Fruit fly (Drosophila melanogaster) whole organism, embryonic: ENCODE measurements around the gene CG10286.

Experiments
- Adf1 ChIP-seq: fragments of 200-800 bp; sonication (Bioruptor generic); IDR thresholded peaks from 2 replicates; pipeline ENCODE4 v1.3.6; 2022; ENCODE audit warnings: missing biosample characterization, missing genetic modification characterization
- CG11456 ChIP-seq: fragments of 200-800 bp; sonication (Bioruptor generic); IDR thresholded peaks from 3 replicates; pipeline ENCODE4 v1.3.6; 2022; ENCODE audit warnings: missing biosample characterization, missing genetic modification characterization
- CG11504 ChIP-seq: fragments of 200-800 bp; sonication (Bioruptor generic); optimal IDR thresholded peaks from 3 replicates; lab custom pipeline; 2019; ENCODE audit warnings: missing biosample characterization, mild to moderate bottlenecking, missing genetic modification characterization, moderate library complexity
- CG13775 ChIP-seq: fragments of 200-800 bp; sonication (Bioruptor generic); optimal IDR thresholded peaks from 3 replicates; lab custom pipeline; 2017; ENCODE audit warnings: missing biosample characterization, mild to moderate bottlenecking, missing genetic modification characterization
- CG15073 ChIP-seq: fragments of 200-800 bp; sonication (Bioruptor generic); optimal IDR thresholded peaks from 2 replicates; lab custom pipeline; 2016; ENCODE audit warnings: missing biosample characterization, missing genetic modification characterization
- CG1602 ChIP-seq: fragments of 200-800 bp; sonication (Bioruptor generic); optimal IDR thresholded peaks from 3 replicates; lab custom pipeline; 2016; ENCODE audit warnings: missing biosample characterization, missing genetic modification characterization
- CG16863 ChIP-seq: fragments of 200-800 bp; sonication (Bioruptor generic); optimal IDR thresholded peaks from 3 replicates; lab custom pipeline; 2016; ENCODE audit warnings: missing biosample characterization, missing genetic modification characterization
- CG1792 ChIP-seq: fragments of 200-800 bp; sonication (Bioruptor generic); optimal IDR thresholded peaks from 2 replicates; lab custom pipeline; 2016; ENCODE audit warnings: missing biosample characterization, missing genetic modification characterization
- CG18599 ChIP-seq: fragments of 200-800 bp; sonication (Bioruptor generic); optimal IDR thresholded peaks from 3 replicates; lab custom pipeline; 2017; ENCODE audit warnings: missing biosample characterization, missing genetic modification characterization, mild to moderate bottlenecking, moderate library complexity, missing genetic modification reagents
- CG32767 ChIP-seq: fragments of 200-800 bp; sonication (Bioruptor generic); IDR thresholded peaks from 2 replicates; pipeline ENCODE4 v1.3.6; 2022; ENCODE audit warnings: missing biosample characterization, missing genetic modification characterization
- CG33557 ChIP-seq: fragments of 200-800 bp; sonication (Bioruptor generic); optimal IDR thresholded peaks from 2 replicates; lab custom pipeline; 2019; ENCODE audit warnings: missing biosample characterization, mild to moderate bottlenecking, missing genetic modification characterization, moderate library complexity
- CG43689 ChIP-seq: fragments of 200-800 bp; sonication (Bioruptor generic); IDR thresholded peaks from 2 replicates; pipeline ENCODE4 v1.3.6; 2022; ENCODE audit warnings: missing biosample characterization, missing genetic modification characterization
- CG5953 ChIP-seq: fragments of 200-800 bp; sonication (Bioruptor generic); IDR thresholded peaks from 2 replicates; pipeline ENCODE4 v1.3.6; 2022; ENCODE audit warnings: missing biosample characterization, missing genetic modification characterization
- CG7839 ChIP-seq: fragments of 200-800 bp; sonication (Bioruptor generic); optimal IDR thresholded peaks from 3 replicates; lab custom pipeline; 2018; ENCODE audit warnings: missing biosample characterization, mild to moderate bottlenecking, missing genetic modification characterization, moderate library complexity
- CG8290 ChIP-seq, 3 experiments: fragments of 200-800 bp; sonication (Bioruptor generic); optimal IDR thresholded peaks; 2 replicates each; lab custom pipeline; 2016 to 2019; ENCODE audit warnings: missing biosample characterization in 3 of 3, missing genetic modification characterization in 3 of 3, mild to moderate bottlenecking in 2 of 3, moderate library complexity in 1 of 3
- CG9932 ChIP-seq: fragments of 200-800 bp; sonication (Bioruptor generic); IDR thresholded peaks from 2 replicates; pipeline ENCODE4 v1.3.6; 2022; ENCODE audit warnings: missing biosample characterization, missing genetic modification characterization
- CTCF ChIP-seq: fragments of 200-800 bp; sonication (Bioruptor generic); optimal IDR thresholded peaks from 2 replicates; lab custom pipeline; 2017; ENCODE audit warnings: missing biosample characterization, mild to moderate bottlenecking, missing genetic modification characterization, moderate library complexity
- Camta ChIP-seq: fragments of 200-800 bp; sonication (Bioruptor generic); optimal IDR thresholded peaks from 2 replicates; lab custom pipeline; 2016; ENCODE audit warnings: missing biosample characterization, missing genetic modification characterization
- Gug ChIP-seq: fragments of 200-800 bp; sonication (Bioruptor generic); IDR thresholded peaks from 4 replicates; pipeline ENCODE4 v1.3.6; 2022; ENCODE audit warnings: missing biosample characterization, missing genetic modification characterization
- H2.0 ChIP-seq: fragments of 200-800 bp; sonication (Bioruptor generic); IDR thresholded peaks from 2 replicates; pipeline ENCODE4 v1.3.6; 2022; ENCODE audit warnings: missing biosample characterization, missing genetic modification characterization
- HHEX ChIP-seq: fragments of 200-800 bp; sonication (Bioruptor generic); optimal IDR thresholded peaks from 3 replicates; lab custom pipeline; 2017; ENCODE audit warnings: missing biosample characterization, mild to moderate bottlenecking, missing genetic modification characterization, missing genetic modification reagents
- HmgD ChIP-seq: fragments of 200-800 bp; sonication (Bioruptor generic); optimal IDR thresholded peaks from 3 replicates; lab custom pipeline; 2016; ENCODE audit warnings: missing biosample characterization, missing genetic modification characterization
- Med ChIP-seq: fragments of 200-800 bp; sonication (Bioruptor generic); peaks from one replicate; lab custom pipeline; 2016; ENCODE audit warnings: missing biosample characterization, missing genetic modification characterization, mild to moderate bottlenecking, inconsistent platforms, moderate library complexity
- Optix ChIP-seq: fragments of 200-800 bp; sonication (Bioruptor generic); IDR thresholded peaks from 3 replicates; pipeline ENCODE4 v1.3.6; 2022; ENCODE audit warnings: missing biosample characterization, missing genetic modification characterization
- Scr ChIP-seq: fragments of 200-800 bp; sonication (Bioruptor generic); IDR thresholded peaks from 2 replicates; pipeline ENCODE4 v1.3.6; 2022; ENCODE audit warnings: missing biosample characterization, missing genetic modification characterization; ENCODE audit not compliant: partially characterized antibody
- abd-A ChIP-seq: fragments of 200-800 bp; sonication (Bioruptor generic); optimal IDR thresholded peaks from 3 replicates; lab custom pipeline; 2019; ENCODE audit warnings: missing biosample characterization, mild to moderate bottlenecking, missing genetic modification characterization, moderate library complexity
- cas ChIP-seq: fragments of 200-800 bp; sonication (Bioruptor generic); IDR thresholded peaks from 2 replicates; pipeline ENCODE4 v1.3.6; 2022; ENCODE audit warnings: missing biosample characterization, missing genetic modification characterization
- cg ChIP-seq: fragments of 200-800 bp; sonication (Bioruptor generic); optimal IDR thresholded peaks from 3 replicates; lab custom pipeline; 2019; ENCODE audit warnings: missing biosample characterization, mild to moderate bottlenecking, missing genetic modification characterization, moderate library complexity
- chinmo ChIP-seq: fragments of 200-800 bp; sonication (Bioruptor generic); IDR thresholded peaks from 4 replicates; pipeline ENCODE4 v1.3.6; 2022; ENCODE audit warnings: missing biosample characterization, missing genetic modification characterization; ENCODE audit not compliant: partially characterized antibody
- crol ChIP-seq: fragments of 200-800 bp; sonication (Bioruptor generic); IDR thresholded peaks from 2 replicates; pipeline ENCODE4 v1.3.6; 2022; ENCODE audit warnings: missing biosample characterization, missing genetic modification characterization
- cwo ChIP-seq: fragments of 200-800 bp; sonication (Bioruptor generic); optimal IDR thresholded peaks from 3 replicates; lab custom pipeline; 2017; ENCODE audit warnings: missing biosample characterization, missing genetic modification characterization, mild to moderate bottlenecking, moderate library complexity, missing genetic modification reagents
- dysf ChIP-seq: fragments of 200-800 bp; sonication (Bioruptor generic); IDR thresholded peaks from 3 replicates; pipeline ENCODE4 v1.3.6; 2022; ENCODE audit warnings: missing biosample characterization, missing genetic modification characterization
- eve ChIP-seq, 2 experiments: fragments of >200 bp; optimal IDR thresholded peaks; 2 replicates each; lab custom pipeline; 2017; ENCODE audit warnings: missing biosample characterization in 2 of 2, missing genetic modification characterization in 2 of 2
- ewg ChIP-seq: fragments of 200-800 bp; sonication (Bioruptor generic); optimal IDR thresholded peaks from 3 replicates; lab custom pipeline; 2017; ENCODE audit warnings: mild to moderate bottlenecking, missing biosample characterization, missing genetic modification reagents, missing genetic modification characterization
- eyg ChIP-seq: fragments of 200-800 bp; sonication (Bioruptor generic); optimal IDR thresholded peaks from 3 replicates; lab custom pipeline; 2016; ENCODE audit warnings: missing biosample characterization, missing genetic modification characterization
- fd102C ChIP-seq: fragments of 200-800 bp; sonication (Bioruptor generic); optimal IDR thresholded peaks from 2 replicates; lab custom pipeline; 2018; ENCODE audit warnings: missing biosample characterization, mild to moderate bottlenecking, missing genetic modification characterization, moderate library complexity
- ftz-f1 ChIP-seq: fragments of 200-800 bp; sonication (Bioruptor generic); optimal IDR thresholded peaks from 2 replicates; lab custom pipeline; 2016; ENCODE audit warnings: missing biosample characterization, missing genetic modification characterization
- gfzf ChIP-seq: fragments of 200-800 bp; sonication (Bioruptor generic); optimal IDR thresholded peaks from 2 replicates; lab custom pipeline; 2016; ENCODE audit warnings: missing biosample characterization, mild to moderate bottlenecking, missing genetic modification characterization, moderate library complexity
- ham ChIP-seq: fragments of 200-800 bp; sonication (Bioruptor generic); IDR thresholded peaks from 2 replicates; pipeline ENCODE4 v1.3.6; 2022; ENCODE audit warnings: missing biosample characterization, missing genetic modification characterization
- hbn ChIP-seq: fragments of 200-800 bp; sonication (Bioruptor generic); IDR thresholded peaks from 2 replicates; pipeline ENCODE4 v1.3.6; 2022; ENCODE audit warnings: missing biosample characterization, missing genetic modification characterization; ENCODE audit not compliant: partially characterized antibody
- luna ChIP-seq: fragments of 200-800 bp; sonication (Bioruptor generic); optimal IDR thresholded peaks from 2 replicates; lab custom pipeline; 2016; ENCODE audit warnings: missing biosample characterization, missing genetic modification characterization
- odd ChIP-seq: fragments of 200-800 bp; sonication (Bioruptor generic); optimal IDR thresholded peaks from 2 replicates; lab custom pipeline; 2017; ENCODE audit warnings: missing biosample characterization, mild to moderate bottlenecking, missing genetic modification characterization
- pros ChIP-seq: fragments of 200-800 bp; sonication (Bioruptor generic); optimal IDR thresholded peaks from 3 replicates; lab custom pipeline; 2019; ENCODE audit warnings: missing biosample characterization, mild to moderate bottlenecking, missing genetic modification characterization, moderate library complexity
- pum ChIP-seq: fragments of 200-800 bp; sonication (Bioruptor generic); optimal IDR thresholded peaks from 2 replicates; lab custom pipeline; 2016; ENCODE audit warnings: missing biosample characterization, missing genetic modification characterization
- run ChIP-seq: fragments of 200-800 bp; sonication (Bioruptor generic); optimal IDR thresholded peaks from 3 replicates; lab custom pipeline; 2018; ENCODE audit warnings: missing biosample characterization, mild to moderate bottlenecking, missing genetic modification characterization
- scrt ChIP-seq: fragments of 200-800 bp; sonication (Bioruptor generic); optimal IDR thresholded peaks from 2 replicates; lab custom pipeline; 2018; ENCODE audit warnings: missing biosample characterization, mild to moderate bottlenecking, missing genetic modification characterization, moderate library complexity
- sens ChIP-seq: fragments of 200-800 bp; sonication (Bioruptor generic); peaks from one replicate; lab custom pipeline; 2016; ENCODE audit warnings: missing biosample characterization, missing genetic modification characterization
- seq ChIP-seq: fragments of 200-800 bp; sonication (Bioruptor generic); IDR thresholded peaks from 2 replicates; pipeline ENCODE4 v1.3.6; 2022; ENCODE audit warnings: missing biosample characterization, missing genetic modification characterization
- tup ChIP-seq: fragments of 200-800 bp; sonication (Bioruptor generic); optimal IDR thresholded peaks from 2 replicates; lab custom pipeline; 2016; ENCODE audit warnings: missing biosample characterization, mild to moderate bottlenecking, missing genetic modification characterization, moderate library complexity
- usp ChIP-seq: fragments of >200 bp; optimal IDR thresholded peaks from 2 replicates; lab custom pipeline; 2017; ENCODE audit warnings: missing biosample characterization, missing genetic modification characterization

The CG10286 gene

DNA sequence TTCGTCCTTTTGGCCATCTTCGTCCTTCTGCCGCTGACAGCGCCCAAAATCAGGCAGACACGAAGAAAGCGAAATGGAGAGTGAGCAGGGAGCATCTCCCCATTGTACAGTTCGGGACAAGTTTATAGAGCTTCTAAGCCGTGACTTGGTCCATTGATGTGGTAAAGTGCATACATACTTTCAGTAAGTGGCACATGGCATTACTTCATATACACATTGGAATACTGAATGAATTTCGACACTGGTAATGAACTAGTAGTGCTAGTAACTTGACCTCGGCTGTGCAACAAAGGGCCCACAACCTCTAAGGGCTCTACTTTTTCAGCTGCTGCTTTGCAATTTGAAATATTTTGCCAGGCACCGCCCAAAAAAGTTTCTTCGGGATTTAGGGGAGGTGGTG, 47.5 kb downstream of the CG10286 start (continued):
- TF ChIP-seq HmgD (GFP tag; lab: Kevin White, UChicago) (no peak), ham (GFP tag; lab: Robert Waterston, UW) (peak; percentile 33; the same call in 1 of the 2 replicates), CG1792 (GFP tag; lab: Kevin White, UChicago) (peak; percentile 41), CG16863 (GFP tag; lab: Kevin White, UChicago) (peak; percentile 48), H2.0 (peak; percentile 76), pum (GFP tag; lab: Kevin White, UChicago) (peak; percentile 51), CG1602 (GFP tag; lab: Kevin White, UChicago) (peak; percentile 54), ewg (GFP tag; lab: Kevin White, UChicago) (peak; percentile 44), Camta (GFP tag; lab: Kevin White, UChicago) (peak; percentile 48), eve (GFP tag; optimal IDR thresholded peaks at IDR 0.05; lab: Kevin White, UChicago) (peak in 1 of 2 experiments; percentile 53), CTCF (GFP tag; lab: Kevin White, UChicago) (no peak), CG13775 (GFP tag; lab: Kevin White, UChicago) (peak; percentile 54), Scr (GFP tag; lab: Robert Waterston, UW) (no peak), gfzf (GFP tag; lab: Kevin White, UChicago) (no peak)

DNA sequence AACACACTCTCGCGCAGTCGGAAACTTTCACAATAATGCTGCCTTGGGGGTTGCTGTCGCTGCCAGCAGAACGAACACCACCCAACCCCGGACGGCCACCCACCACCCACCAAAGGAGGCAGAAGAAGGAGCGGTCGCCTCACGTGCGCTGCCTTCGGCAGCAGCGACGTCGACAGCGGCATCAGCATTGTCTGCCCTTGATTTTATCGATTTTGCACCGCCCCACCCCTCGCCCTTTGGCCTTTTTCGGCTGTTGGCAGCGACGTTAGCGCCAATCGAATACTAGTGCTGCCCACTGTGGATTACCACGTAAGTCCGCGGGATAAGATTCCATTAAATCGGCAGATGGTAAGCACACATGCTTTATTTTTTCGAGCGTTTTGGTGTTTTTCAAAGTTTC, 50.3 kb downstream of the CG10286 start:
- TF ChIP-seq tup (GFP tag; lab: Kevin White, UChicago): no peak
- TF ChIP-seq run: no peak
- no peak for TF ChIP-seq CG11504 (tag; lab: Kevin White, UChicago)
- peak; percentile 87 for TF ChIP-seq cwo (GFP tag; lab: Kevin White, UChicago)
- TF ChIP-seq dysf (GFP tag; lab: Robert Waterston, UW): 0 out of 3 replicates have a peak, but pooled peaks have one; percentile 10
- peak; percentile 13 for TF ChIP-seq pros
- peak; percentile 74 for TF ChIP-seq ftz-f1 (GFP tag; lab: Kevin White, UChicago)
- TF ChIP-seq Adf1 (GFP tag; lab: Robert Waterston, UW): peak; percentile 96
- peak; percentile 24 for TF ChIP-seq CG18599 (GFP tag; lab: Kevin White, UChicago)
- no peak for TF ChIP-seq odd (GFP tag; lab: Kevin White, UChicago)
- 0 out of 2 replicates have a peak, but pooled peaks have one; percentile 32 for TF ChIP-seq CG9932 (GFP tag; lab: Robert Waterston, UW)
- TF ChIP-seq CG15073: no peak
- no peak for TF ChIP-seq luna (GFP tag; lab: Kevin White, UChicago)
- peak; percentile 82 for TF ChIP-seq crol (GFP tag; lab: Robert Waterston, UW)
- TF ChIP-seq scrt: peak; percentile 6
- peak; percentile 25; the same call in 1 of the 2 replicates for TF ChIP-seq seq (GFP tag; lab: Robert Waterston, UW)
- no peak for TF ChIP-seq CG32767 (GFP tag; lab: Robert Waterston, UW)
- TF ChIP-seq CG8290 (GFP tag; optimal IDR thresholded peaks at IDR 0.05; lab: Kevin White, UChicago): no peak
- peak in 1 of 2 experiments; percentile 11 for TF ChIP-seq CG8290 (tag; optimal IDR thresholded peaks at IDR 0.05; lab: Kevin White, UChicago)
- TF ChIP-seq CG7839 (tag; lab: Kevin White, UChicago): no peak
- no peak for TF ChIP-seq usp (GFP tag; lab: Kevin White, UChicago)
- TF ChIP-seq eyg (GFP tag; lab: Kevin White, UChicago): no peak
- peak; percentile 66 for TF ChIP-seq abd-A (tag; lab: Kevin White, UChicago)
- no peak for TF ChIP-seq hbn
- peak; percentile 6 for TF ChIP-seq cg (GFP tag; lab: Kevin White, UChicago)
- TF ChIP-seq sens (GFP tag; lab: Kevin White, UChicago): peak; percentile 22
- TF ChIP-seq chinmo: 0 out of 4 replicates have a peak, but pooled peaks have one; percentile 64
- TF ChIP-seq Gug: no peak
- TF ChIP-seq CG5953: no peak
- TF ChIP-seq HHEX (GFP tag; lab: Kevin White, UChicago): no peak
- no peak for TF ChIP-seq Optix
- no peak for TF ChIP-seq cas (GFP tag; lab: Robert Waterston, UW)
- TF ChIP-seq CG33557 (GFP tag; lab: Kevin White, UChicago): no peak
- TF ChIP-seq CG11456 (GFP tag; lab: Robert Waterston, UW): peak; percentile 24; the same call in 1 of the 3 replicates
- no peak for TF ChIP-seq CG43689 (GFP tag; lab: Robert Waterston, UW)
- TF ChIP-seq fd102C: no peak
- TF ChIP-seq Med (GFP tag; lab: Kevin White, UChicago): peak; percentile 61
